Worm (Caenorhabditis elegans): ENCODE measurements around the gene F41G3.21.
A peak's percentile ranks its signal among the peaks of the same experiment; 100 is the strongest.

Gene F41G3.21

ce11 chrII:6707496-6708260 lies 45.1 kb downstream of the F41G3.21 start (continued):
- no peak for TF ChIP-seq gmeb-2 (tag; optimal IDR thresholded peaks at IDR 0.05)

ce11 chrII:6706552-6707091 lies 46.1 kb downstream of the F41G3.21 start:
- no peak for TF ChIP-seq ceh-30 (tag; optimal IDR thresholded peaks at IDR 0.05)
- peak; percentile 72 for TF ChIP-seq unc-42 (tag; optimal IDR thresholded peaks at IDR 0.05)
- no peak for TF ChIP-seq unc-3 (GFP tag; conservative IDR thresholded peaks at IDR 0.05)
- TF ChIP-seq unc-3 (tag; optimal IDR thresholded peaks at IDR 0.05) = peak; percentile 65

- TF ChIP-seq ceh-18 (tag; optimal IDR thresholded peaks at IDR 0.05) = peak; percentile 19
- no peak for TF ChIP-seq pha-2 (tag; optimal IDR thresholded peaks at IDR 0.05)
- peak; percentile 66 for TF ChIP-seq unc-55 (GFP tag; optimal IDR thresholded peaks at IDR 0.05)
- no peak for TF ChIP-seq K09A11.1 (tag; optimal IDR thresholded peaks at IDR 0.05; ENCODE audit: insufficient read depth)
- no peak for TF ChIP-seq nhr-232 (tag; optimal IDR thresholded peaks at IDR 0.05)
- no peak for TF ChIP-seq fkh-10 (GFP tag; optimal IDR thresholded peaks at IDR 0.05)
- no peak for TF ChIP-seq fkh-6 (tag; optimal IDR thresholded peaks at IDR 0.05)
- no peak for TF ChIP-seq T23F11.4 (GFP tag; optimal IDR thresholded peaks at IDR 0.05)
- no peak for TF ChIP-seq che-1 (tag; optimal IDR thresholded peaks at IDR 0.05)
- no peak for TF ChIP-seq ceh-2 (tag; optimal IDR thresholded peaks at IDR 0.05)
These were observed 47.0 kb downstream of the F41G3.21 start, which contains the start of gene rpy-1 for ce11 chrII:6705593-6706228. Gene rpy-1, minus strand, starts transcription at chrII:6705643.
